Worm (Caenorhabditis elegans): ENCODE data around the gene sri-61.

The sri-61 gene

ce11 chrII:2700229-2700628, at the start of gene sri-61:
TSS of gene sri-61 (minus strand) at chrII:2700329.
- TF ChIP-seq B0310.2 (tag; optimal IDR thresholded peaks at IDR 0.05) (no peak), ama-1 (optimal IDR thresholded peaks at IDR 0.05) (no peak), F13C5.2 (tag; optimal IDR thresholded peaks at IDR 0.05) (no peak), hmg-4 (GFP tag; optimal IDR thresholded peaks at IDR 0.05) (no peak), ets-7 (tag; optimal IDR thresholded peaks at IDR 0.05) (no peak), hmbx-1 (tag; optimal IDR thresholded peaks at IDR 0.05) (no peak), ceh-13 (GFP tag; optimal IDR thresholded peaks at IDR 0.05) (no peak), sea-1 (GFP tag; conservative IDR thresholded peaks at IDR 0.05) (no peak), tra-4 (tag; optimal IDR thresholded peaks at IDR 0.05) (no peak)

DNA sequence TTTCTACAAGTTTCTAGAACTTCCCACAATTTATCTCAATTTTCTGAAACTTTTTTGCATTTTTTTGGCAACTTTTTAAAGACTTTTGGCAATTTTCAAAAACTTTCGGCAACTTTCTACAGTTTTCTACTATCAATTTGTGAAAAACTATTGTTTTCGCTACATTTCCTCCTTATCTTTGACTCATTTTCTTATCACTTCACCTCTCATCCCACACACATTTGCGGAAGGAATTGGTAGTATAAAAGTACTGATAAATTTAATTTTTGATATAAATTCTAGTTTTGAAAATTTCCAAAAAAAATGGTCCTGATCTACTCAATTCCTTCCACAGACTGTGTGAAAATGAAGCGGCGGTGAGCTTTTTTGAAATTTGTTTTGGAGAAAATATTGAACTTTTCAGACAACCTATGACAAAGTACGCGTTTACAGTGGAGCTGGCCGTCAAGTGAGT, 49.5 kb upstream of the sri-61 start, which contains the start of gene F29A7.4:
F29A7.4 (plus strand) TSS at position 404 of the 454 bp plus-strand sequence.
- TF ChIP-seq sea-1 (GFP tag; conservative IDR thresholded peaks at IDR 0.05), result no peak

DNA sequence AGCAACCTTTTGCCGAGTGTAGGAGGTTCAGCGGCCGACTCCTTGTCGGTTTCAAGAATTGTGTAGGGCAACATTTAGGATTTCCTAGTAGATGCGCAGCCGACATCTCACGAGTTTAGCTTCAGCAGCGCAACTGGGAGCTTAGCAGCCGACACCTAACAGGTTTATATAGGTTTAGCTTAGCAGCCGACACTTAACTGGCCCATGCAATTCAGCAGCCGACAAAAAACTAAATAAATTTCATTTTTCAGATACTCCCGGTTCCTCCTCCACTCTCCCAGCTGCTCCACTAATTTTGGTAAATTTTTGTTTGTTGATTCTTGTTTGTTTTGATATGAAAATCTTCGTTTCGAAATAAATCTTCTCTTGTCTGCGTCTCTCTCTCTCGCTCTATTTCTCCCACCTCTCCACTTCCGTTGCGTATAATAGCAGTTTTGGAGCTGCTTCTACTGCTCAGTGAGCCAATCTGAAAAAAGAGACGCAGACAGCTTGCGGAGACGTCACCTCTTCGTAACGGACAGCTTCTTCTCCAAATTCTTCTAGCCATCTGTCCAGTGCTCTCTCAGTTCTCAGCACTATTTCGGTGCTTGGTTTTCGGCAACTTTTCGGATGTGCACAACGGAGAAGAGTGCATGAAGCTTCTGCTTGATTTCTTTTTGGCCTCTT, 48.0 kb upstream of the sri-61 start:
- TF ChIP-seq hmg-4 (GFP tag; optimal IDR thresholded peaks at IDR 0.05), result no peak
- no peak for TF ChIP-seq ets-7 (tag; optimal IDR thresholded peaks at IDR 0.05)
- no peak for TF ChIP-seq sea-1 (GFP tag; conservative IDR thresholded peaks at IDR 0.05)
- no peak for TF ChIP-seq ceh-36 (tag; optimal IDR thresholded peaks at IDR 0.05)
- no peak for TF ChIP-seq ceh-13 (GFP tag; optimal IDR thresholded peaks at IDR 0.05)
- no peak for TF ChIP-seq scrt-1 (GFP tag; IDR thresholded peaks at IDR 0.05)
- TF ChIP-seq tbx-11 (GFP tag; IDR thresholded peaks at IDR 0.05), result no peak
- no peak for TF ChIP-seq pes-1 (GFP tag; IDR thresholded peaks at IDR 0.05)
- no peak for TF ChIP-seq hnd-1 (tag; optimal IDR thresholded peaks at IDR 0.05)
- no peak for TF ChIP-seq hmbx-1 (tag; optimal IDR thresholded peaks at IDR 0.05)
- TF ChIP-seq tra-4 (tag; optimal IDR thresholded peaks at IDR 0.05), result no peak
- no peak for TF ChIP-seq F13C5.2 (tag; optimal IDR thresholded peaks at IDR 0.05)
- TF ChIP-seq tbx-37 (GFP tag; conservative IDR thresholded peaks at IDR 0.05), result no peak
- TF ChIP-seq aly-1 (tag; optimal IDR thresholded peaks at IDR 0.05), result no peak
- no peak for TF ChIP-seq flt-1 (GFP tag; IDR thresholded peaks at IDR 0.05)
- TF ChIP-seq ama-1 (optimal IDR thresholded peaks at IDR 0.05), result no peak
- no peak for TF ChIP-seq B0310.2 (tag; optimal IDR thresholded peaks at IDR 0.05)

DNA sequence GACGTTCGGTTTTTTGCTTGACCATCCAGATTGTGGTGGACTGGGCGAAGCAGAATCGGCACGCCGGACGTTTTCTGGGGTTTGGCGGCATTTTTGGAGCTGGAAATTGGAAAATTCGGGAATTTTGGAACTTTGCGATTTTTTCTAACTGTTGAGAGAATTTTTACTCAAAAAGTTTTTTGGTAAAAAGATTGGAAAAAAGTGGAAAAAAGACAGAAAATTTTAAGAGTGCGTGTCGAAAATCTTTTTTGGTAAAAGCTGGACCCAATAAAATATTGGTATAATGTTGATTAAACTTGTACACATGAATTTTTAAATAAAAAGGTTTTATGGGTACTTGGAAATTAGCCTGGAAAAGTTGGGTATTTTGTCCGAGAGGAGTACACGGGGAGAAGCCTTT, 42.1 kb upstream of the sri-61 start, which contains the start of gene T05A8.7:
T05A8.7 (minus strand) TSS at position 101 of the 400 bp plus-strand sequence.
- TF ChIP-seq sea-1 (GFP tag; conservative IDR thresholded peaks at IDR 0.05) (no peak), ceh-36 (tag; optimal IDR thresholded peaks at IDR 0.05) (no peak), pes-1 (GFP tag; IDR thresholded peaks at IDR 0.05) (no peak), ceh-13 (GFP tag; optimal IDR thresholded peaks at IDR 0.05) (no peak), B0310.2 (tag; optimal IDR thresholded peaks at IDR 0.05) (no peak), scrt-1 (GFP tag; IDR thresholded peaks at IDR 0.05) (no peak), aly-1 (tag; optimal IDR thresholded peaks at IDR 0.05) (no peak), tbx-37 (GFP tag; conservative IDR thresholded peaks at IDR 0.05) (no peak), tra-4 (tag; optimal IDR thresholded peaks at IDR 0.05) (no peak), hmbx-1 (tag; optimal IDR thresholded peaks at IDR 0.05) (no peak), ama-1 (optimal IDR thresholded peaks at IDR 0.05) (no peak), hnd-1 (tag; optimal IDR thresholded peaks at IDR 0.05) (no peak)

DNA sequence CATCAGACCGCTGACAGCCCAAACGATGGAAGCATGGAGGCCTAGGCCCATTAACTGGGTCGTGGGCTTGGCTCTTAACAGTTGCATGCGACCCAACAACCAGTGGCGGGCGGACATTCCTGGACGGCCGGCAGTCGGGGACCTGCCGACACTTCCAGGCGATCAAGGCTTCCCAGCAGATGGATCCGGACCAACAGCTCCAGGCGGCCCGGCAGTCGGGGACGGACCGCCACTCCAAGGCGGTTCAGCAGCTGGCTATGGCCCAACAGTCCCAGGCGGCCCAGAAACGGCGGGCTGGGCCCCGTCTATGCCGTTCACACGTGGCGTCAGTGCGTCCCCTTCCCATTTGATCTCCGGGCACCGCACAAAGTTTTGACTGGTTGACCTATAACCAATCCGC, 41.3 kb upstream of the sri-61 start:
- no peak for TF ChIP-seq tbx-11 (GFP tag; IDR thresholded peaks at IDR 0.05)
- 0 out of 2 replicates have a peak, but pooled peaks have one; percentile 47 for TF ChIP-seq scrt-1 (GFP tag; IDR thresholded peaks at IDR 0.05)

DNA sequence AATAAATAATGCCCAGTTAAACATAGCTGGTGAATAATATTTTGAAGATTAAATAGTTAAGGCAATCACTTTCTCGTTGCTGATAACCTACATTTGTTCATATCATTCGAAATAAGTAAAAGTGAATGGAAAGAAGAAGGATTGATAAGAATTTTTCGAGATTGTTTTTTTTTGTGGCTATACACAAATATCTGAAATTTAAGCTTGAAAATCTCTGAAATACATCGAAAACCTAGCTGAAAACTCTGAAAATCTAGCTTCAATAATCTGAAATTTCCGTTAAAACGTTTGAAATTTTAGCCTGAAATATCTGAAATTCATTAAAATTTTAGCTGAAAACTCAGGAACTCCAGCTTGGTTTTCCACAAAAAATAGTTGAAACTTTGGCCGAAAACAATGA, 39.5 kb upstream of the sri-61 start, which contains the start of gene T05A8.6:
T05A8.6 (minus strand) TSS at position 101 of the 400 bp plus-strand sequence.
- TF ChIP-seq F13C5.2 (tag; optimal IDR thresholded peaks at IDR 0.05), result no peak
- no peak for TF ChIP-seq ceh-36 (tag; optimal IDR thresholded peaks at IDR 0.05)
- TF ChIP-seq hnd-1 (tag; optimal IDR thresholded peaks at IDR 0.05), result no peak

ce11 chrII:2736938-2737337, 36.8 kb upstream of the sri-61 start:
- no peak for TF ChIP-seq scrt-1 (GFP tag; IDR thresholded peaks at IDR 0.05)
- TF ChIP-seq tbx-11 (GFP tag; IDR thresholded peaks at IDR 0.05), result no peak
- TF ChIP-seq ceh-36 (tag; optimal IDR thresholded peaks at IDR 0.05), result no peak
- TF ChIP-seq flt-1 (GFP tag; IDR thresholded peaks at IDR 0.05), result no peak
- TF ChIP-seq pes-1 (GFP tag; IDR thresholded peaks at IDR 0.05), result no peak
- TF ChIP-seq tra-4 (tag; optimal IDR thresholded peaks at IDR 0.05), result no peak
- no peak for TF ChIP-seq ama-1 (optimal IDR thresholded peaks at IDR 0.05)
- no peak for TF ChIP-seq hnd-1 (tag; optimal IDR thresholded peaks at IDR 0.05)
- TF ChIP-seq sea-1 (GFP tag; conservative IDR thresholded peaks at IDR 0.05), result no peak
- TF ChIP-seq tbx-37 (GFP tag; conservative IDR thresholded peaks at IDR 0.05), result no peak
- no peak for TF ChIP-seq F13C5.2 (tag; optimal IDR thresholded peaks at IDR 0.05)
- no peak for TF ChIP-seq B0310.2 (tag; optimal IDR thresholded peaks at IDR 0.05)
- no peak for TF ChIP-seq hmbx-1 (tag; optimal IDR thresholded peaks at IDR 0.05)
- no peak for TF ChIP-seq ceh-13 (GFP tag; optimal IDR thresholded peaks at IDR 0.05)
- no peak for TF ChIP-seq hmg-4 (GFP tag; optimal IDR thresholded peaks at IDR 0.05)
- no peak for TF ChIP-seq ets-7 (tag; optimal IDR thresholded peaks at IDR 0.05)

DNA sequence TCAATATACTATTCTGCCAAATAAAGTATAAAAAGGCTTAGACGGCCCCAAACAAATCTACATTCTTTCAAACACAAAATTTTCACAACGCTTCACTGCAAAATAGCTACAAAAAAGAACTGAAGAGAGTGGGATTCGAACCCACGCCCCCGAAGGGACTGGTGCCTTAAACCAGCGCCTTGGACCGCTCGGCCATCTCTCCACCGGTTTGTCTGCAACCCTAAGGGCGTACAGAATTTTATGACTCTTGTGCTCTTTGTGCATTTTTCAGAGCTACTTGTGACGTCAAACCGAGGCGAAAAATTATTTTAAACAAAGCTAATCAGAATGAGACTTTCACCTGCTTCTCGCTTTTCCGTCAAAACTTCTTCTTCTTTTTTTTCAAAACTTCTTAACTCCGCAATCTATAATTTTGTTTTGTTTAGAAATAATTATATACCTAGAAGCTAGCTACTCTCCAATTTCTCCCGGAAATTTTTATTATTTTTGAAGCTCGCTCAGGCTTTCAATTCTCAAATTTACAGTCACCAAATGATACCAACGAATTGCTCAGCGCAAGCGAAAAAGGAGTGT, 36.1 kb upstream of the sri-61 start, which contains the start of gene T05A8.8:
T05A8.8 (plus strand) TSS at position 523 of the 573 bp plus-strand sequence.
- TF ChIP-seq scrt-1 (GFP tag; IDR thresholded peaks at IDR 0.05) (no peak), B0310.2 (tag; optimal IDR thresholded peaks at IDR 0.05) (no peak), tbx-37 (GFP tag; conservative IDR thresholded peaks at IDR 0.05) (no peak), tbx-11 (GFP tag; IDR thresholded peaks at IDR 0.05) (no peak), aly-1 (tag; optimal IDR thresholded peaks at IDR 0.05) (no peak), hmg-4 (GFP tag; optimal IDR thresholded peaks at IDR 0.05) (no peak), F13C5.2 (tag; optimal IDR thresholded peaks at IDR 0.05) (no peak), ama-1 (optimal IDR thresholded peaks at IDR 0.05) (no peak), sea-1 (GFP tag; conservative IDR thresholded peaks at IDR 0.05) (no peak), pes-1 (GFP tag; IDR thresholded peaks at IDR 0.05) (no peak), ets-7 (tag; optimal IDR thresholded peaks at IDR 0.05) (no peak), hnd-1 (tag; optimal IDR thresholded peaks at IDR 0.05) (no peak), ceh-36 (tag; optimal IDR thresholded peaks at IDR 0.05) (no peak), flt-1 (GFP tag; IDR thresholded peaks at IDR 0.05) (no peak), ceh-13 (GFP tag; optimal IDR thresholded peaks at IDR 0.05) (no peak)
